Worm (Caenorhabditis elegans): ENCODE data around the gene B0001.3.
A peak's percentile ranks its signal among the peaks of the same experiment; 100 is the strongest.

- TF ChIP-seq nhr-41 (GFP tag; IDR thresholded peaks at IDR 0.05), result no peak
- TF ChIP-seq ztf-11 (tag; optimal IDR thresholded peaks at IDR 0.05), result no peak
- TF ChIP-seq ces-1 (GFP tag; optimal IDR thresholded peaks at IDR 0.05), result no peak
- TF ChIP-seq ceh-82 (tag; optimal IDR thresholded peaks at IDR 0.05), result no peak
- peak in 1 of 2 experiments; percentile 98 for TF ChIP-seq unc-62 (GFP tag; optimal IDR thresholded peaks at IDR 0.05 in 1 of 2)
- TF ChIP-seq unc-62 (tag; optimal IDR thresholded peaks at IDR 0.05), result no peak
- no peak for TF ChIP-seq dve-1 (tag; optimal IDR thresholded peaks at IDR 0.05; ENCODE audit: insufficient read depth)
- TF ChIP-seq nhr-11 (tag; optimal IDR thresholded peaks at IDR 0.05), result no peak
- TF ChIP-seq ZK337.2 (GFP tag; IDR thresholded peaks at IDR 0.05), result no peak
These were observed 46.7 kb upstream of the B0001.3 start for ce11 chrIV:12192104-12192763.

All from whole organism, L4 larva.